Fruit fly (Drosophila melanogaster) Kc167 (cell line): Measurements from ENCODE around the gene CG43401.

Source experiments
- Sin3A ChIP-seq: fragments of >200 bp; optimal IDR thresholded peaks from 2 replicates; lab custom pipeline; 2018; ENCODE audit warnings: missing external identifiers
- insv ChIP-seq: fragments of >200 bp; optimal IDR thresholded peaks from 3 replicates; lab custom pipeline; 2018; ENCODE audit warnings: missing external identifiers
- psq ChIP-seq: fragments of >200 bp; optimal IDR thresholded peaks from 2 replicates; lab custom pipeline; 2017; ENCODE audit warnings: missing external identifiers
- ttk ChIP-seq: sonication (Bioruptor generic); optimal IDR thresholded peaks from 2 replicates; lab custom pipeline; 2017; ENCODE audit warnings: missing external identifiers

- no peak for TF ChIP-seq insv (lab: Kevin White, UChicago)
- TF ChIP-seq psq (lab: Kevin White, UChicago) = no peak
- no peak for TF ChIP-seq Sin3A (lab: Kevin White, UChicago)
- no peak for TF ChIP-seq ttk (lab: Kevin White, UChicago)
Observed at dm6 chr2L:1418129-1418746, 10.0 kb upstream of the CG43401 start.
